Worm (Caenorhabditis elegans): ENCODE data around the gene mab-7.

DNA sequence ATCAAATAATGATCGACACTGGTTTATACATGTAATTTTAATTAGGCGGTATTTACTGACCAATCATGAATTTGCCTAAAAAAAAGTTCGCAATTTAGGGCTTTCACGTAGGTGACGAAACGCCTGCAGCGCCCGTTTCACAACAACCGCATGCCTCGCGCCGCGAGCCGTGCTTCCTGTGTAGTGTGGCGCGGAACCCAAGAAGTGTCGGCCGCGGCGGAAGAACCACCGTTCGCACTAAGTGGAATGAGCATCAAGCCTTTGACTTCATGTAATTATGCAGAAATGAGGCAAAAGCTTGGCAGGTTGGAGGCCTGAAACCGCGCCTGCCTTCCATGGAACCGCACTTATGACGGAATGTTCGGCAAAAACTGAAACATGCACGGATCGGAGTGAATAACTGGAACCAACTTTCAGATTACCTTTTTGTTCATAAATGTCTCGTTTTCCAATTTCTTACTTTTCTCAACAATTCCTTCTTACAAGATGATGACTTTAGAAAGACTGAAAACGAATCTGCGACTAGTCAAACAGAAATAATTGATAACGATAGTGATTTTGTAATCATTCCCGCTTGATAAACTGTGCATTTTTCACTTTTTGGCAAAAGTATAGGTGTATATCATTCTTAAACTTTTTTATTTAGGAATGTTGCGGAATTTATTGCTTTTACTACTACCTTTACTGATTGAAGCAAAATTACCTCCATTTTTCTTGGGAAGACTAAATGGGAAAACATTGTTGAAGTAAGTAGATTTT lies 25.7 kb downstream of the mab-7 start, which contains the start of gene F56F10.1:
- TF ChIP-seq somi-1 (GFP tag; optimal IDR thresholded peaks at IDR 0.05) (no peak), C17E4.6 (GFP tag; IDR thresholded peaks at IDR 0.05) (no peak), pha-4 (tag; optimal IDR thresholded peaks at IDR 0.05) (no peak)
